Fruit fly (Drosophila melanogaster) Kc167 (cell line): ENCODE results near the gene CG9570.
"Not testable (repeated sequence)": the region's sequence is repeated elsewhere in the genome, so short reads cannot be mapped to it uniquely, and the experiment has no call there.

Experiments used
- Myc ChIP-seq: fragments of >200 bp; optimal IDR thresholded peaks from 2 replicates; lab custom pipeline; 2017; ENCODE audit warnings: missing external identifiers
- Sin3A ChIP-seq: fragments of >200 bp; optimal IDR thresholded peaks from 2 replicates; lab custom pipeline; 2018; ENCODE audit warnings: missing external identifiers
- h ChIP-seq: fragments of >200 bp; optimal IDR thresholded peaks from 3 replicates; lab custom pipeline; 2018; ENCODE audit warnings: missing external identifiers
- insv ChIP-seq: fragments of >200 bp; optimal IDR thresholded peaks from 3 replicates; lab custom pipeline; 2018; ENCODE audit warnings: missing external identifiers
- psq ChIP-seq: fragments of >200 bp; optimal IDR thresholded peaks from 2 replicates; lab custom pipeline; 2017; ENCODE audit warnings: missing external identifiers
- ttk ChIP-seq: sonication (Bioruptor generic); optimal IDR thresholded peaks from 2 replicates; lab custom pipeline; 2017; ENCODE audit warnings: missing external identifiers

CG9570 gene

DNA sequence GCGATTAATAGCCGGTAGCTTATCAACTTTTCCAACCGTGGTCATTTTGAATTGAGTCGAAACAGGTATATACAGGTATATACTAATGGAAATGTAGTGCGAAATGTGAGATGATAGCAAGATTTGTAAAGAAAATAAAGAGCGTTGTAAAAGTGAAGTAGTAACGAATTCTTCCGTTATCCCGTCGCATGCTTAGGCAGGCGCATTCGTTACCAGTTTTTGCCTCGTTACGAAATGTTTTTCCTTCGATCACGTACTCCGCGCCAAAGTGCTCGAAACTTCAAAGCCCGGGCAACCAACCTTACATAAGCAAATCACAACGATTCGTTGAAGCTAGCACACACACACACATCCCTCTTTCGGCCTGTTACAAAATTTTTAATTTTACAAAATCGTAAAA is at the start of gene CG9570:
TSS of gene CG9570 (plus strand) at position 301 of the 400 bp plus-strand sequence.
- no peak for TF ChIP-seq h (lab: Kevin White, UChicago)
- no peak for TF ChIP-seq Myc (lab: Kevin White, UChicago)
- TF ChIP-seq Sin3A (lab: Kevin White, UChicago), result no peak
- no peak for TF ChIP-seq insv (lab: Kevin White, UChicago)
- TF ChIP-seq psq, result no peak

DNA sequence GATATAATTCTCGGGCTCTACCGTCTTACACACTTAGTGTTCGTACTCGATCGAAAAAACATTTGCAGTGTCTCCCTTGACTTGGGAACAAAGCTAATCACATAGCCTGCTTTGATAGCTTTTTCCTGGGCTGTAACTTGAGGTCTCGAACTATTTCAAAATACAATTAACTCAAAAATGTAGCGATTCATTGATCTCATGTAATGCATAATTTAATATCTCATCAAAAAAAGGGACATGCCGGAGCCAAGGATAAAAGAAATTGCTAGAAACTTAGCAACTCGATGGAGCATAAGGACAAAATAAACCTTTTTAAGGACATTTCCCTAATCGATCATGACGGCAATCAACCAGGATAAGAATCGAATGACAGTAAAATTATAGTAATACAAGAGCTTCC is 49.1 kb upstream of the CG9570 start, which contains the start of gene lky:
TSS of gene lky (minus strand) at position 101 of the 400 bp plus-strand sequence.
- TF ChIP-seq psq, result no peak
- TF ChIP-seq insv (lab: Kevin White, UChicago), result no peak
- no peak for TF ChIP-seq ttk
- no peak for TF ChIP-seq Sin3A (lab: Kevin White, UChicago)
- no peak for TF ChIP-seq h (lab: Kevin White, UChicago)
- no peak for TF ChIP-seq Myc (lab: Kevin White, UChicago)

DNA sequence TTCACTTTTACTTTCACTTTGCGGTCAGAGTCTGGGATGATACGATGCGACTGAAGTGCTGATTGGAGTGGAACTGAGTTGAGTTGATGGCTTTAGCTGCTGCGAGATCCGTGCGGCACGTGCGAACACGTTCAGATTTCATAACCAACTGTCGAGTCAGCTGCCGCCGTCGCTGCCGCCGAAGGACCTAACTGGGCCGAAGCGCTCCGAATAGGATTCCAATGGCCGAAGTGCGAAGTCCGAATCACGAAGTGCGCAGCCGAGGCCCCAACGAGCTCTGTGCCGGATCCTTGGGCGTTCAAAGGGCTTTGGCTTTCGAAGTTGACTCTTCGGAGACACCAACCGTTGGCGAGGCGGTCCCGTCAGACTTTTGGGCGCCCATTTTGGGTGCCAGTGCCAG is 11.5 kb downstream of the CG9570 start, which contains the start of gene Dop2R:
TSS of gene Dop2R (minus strand) at position 131 of the 400 bp plus-strand sequence.
- TF ChIP-seq insv (lab: Kevin White, UChicago) (no peak), Sin3A (lab: Kevin White, UChicago) (no peak), Myc (lab: Kevin White, UChicago) (no peak), ttk (no peak), psq (no peak), h (lab: Kevin White, UChicago) (no peak)

DNA sequence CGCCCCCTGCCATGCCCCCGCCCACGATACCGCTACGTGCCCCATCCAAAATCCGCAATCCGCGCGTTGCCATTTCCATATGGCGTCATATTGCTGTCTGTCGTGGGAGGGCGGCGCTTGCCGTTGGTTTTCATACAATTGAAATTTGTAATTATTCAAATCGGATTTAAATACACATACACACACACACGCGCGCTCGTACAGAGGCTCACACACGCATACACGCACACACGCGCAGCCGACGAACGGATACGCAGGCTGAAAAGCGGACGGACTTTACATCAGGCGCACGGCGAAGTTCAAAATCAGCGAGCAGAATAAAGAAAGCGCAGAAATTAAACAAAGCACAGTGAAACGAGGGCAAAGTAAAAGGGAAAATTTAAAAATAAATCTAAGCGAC is 15.9 kb downstream of the CG9570 start:
- TF ChIP-seq ttk (no peak), insv (lab: Kevin White, UChicago) (no peak), h (lab: Kevin White, UChicago) (no peak), psq (no peak), Myc (lab: Kevin White, UChicago) (no peak), Sin3A (lab: Kevin White, UChicago) (no peak)

DNA sequence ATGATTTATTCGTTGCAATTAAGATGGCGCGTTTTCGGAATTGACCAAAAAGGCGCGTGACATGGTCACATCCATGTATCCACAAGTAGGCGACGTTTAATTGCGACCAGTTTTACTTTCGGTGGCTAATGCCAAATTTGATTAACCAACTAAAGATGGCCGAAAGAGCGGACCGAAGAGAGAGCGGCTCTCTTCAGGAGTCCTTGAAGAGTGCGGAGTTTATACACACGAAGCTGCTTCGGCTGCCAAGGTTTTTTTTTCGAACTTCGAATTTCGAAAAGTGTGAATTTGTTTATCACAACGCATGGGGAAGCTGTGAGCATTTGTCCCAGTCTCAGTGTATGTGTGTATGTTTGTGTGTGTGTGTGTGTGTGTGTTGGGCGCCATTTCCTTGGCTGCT is 32.7 kb downstream of the CG9570 start:
- TF ChIP-seq insv (lab: Kevin White, UChicago), result no peak
- no peak for TF ChIP-seq Myc (lab: Kevin White, UChicago)
- no peak for TF ChIP-seq Sin3A (lab: Kevin White, UChicago)
- no peak for TF ChIP-seq ttk

DNA sequence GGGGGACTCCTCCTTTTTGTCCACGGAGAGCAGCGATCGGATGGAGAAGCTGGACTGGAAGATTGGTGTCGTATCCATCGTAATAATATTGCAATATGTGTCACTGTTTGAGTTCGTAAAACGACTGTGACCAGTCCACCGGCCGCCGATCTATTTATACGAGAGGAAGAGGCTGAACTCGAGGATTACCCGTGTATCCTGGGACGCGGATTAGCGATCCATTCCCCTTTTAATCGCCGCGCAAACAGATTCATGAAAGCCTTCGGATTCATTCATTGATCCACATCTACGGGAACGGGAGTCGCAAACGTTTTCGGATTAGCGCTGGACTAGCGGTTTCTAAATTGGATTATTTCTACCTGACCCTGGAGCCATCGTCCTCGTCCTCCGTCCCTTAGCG is 41.2 kb downstream of the CG9570 start, which contains the start of gene fd19B:
TSS of gene fd19B (minus strand) at position 101 of the 400 bp plus-strand sequence.
- TF ChIP-seq h (lab: Kevin White, UChicago), result no peak
- no peak for TF ChIP-seq psq
- TF ChIP-seq Sin3A (lab: Kevin White, UChicago), result no peak

DNA sequence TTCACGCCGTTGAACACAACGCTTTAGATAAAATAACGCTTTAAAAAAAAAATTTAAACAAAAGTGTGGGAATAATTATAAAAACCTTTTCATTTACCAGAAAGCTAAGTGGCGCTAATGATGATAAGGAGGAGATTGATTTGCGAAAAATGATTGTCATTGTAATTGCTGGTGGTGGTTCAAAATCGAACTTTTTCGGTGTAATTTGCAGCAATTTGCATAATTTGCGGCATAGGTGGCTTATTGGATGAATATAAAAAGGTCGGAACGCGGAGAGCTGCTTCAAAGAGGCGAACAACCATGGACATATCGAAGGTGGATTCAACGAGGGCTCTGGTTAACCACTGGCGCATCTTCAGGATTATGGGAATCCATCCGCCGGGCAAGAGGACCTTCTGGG is 43.0 kb downstream of the CG9570 start, which contains the start of gene Or19b:
TSS of gene Or19b (plus strand) at position 301 of the 400 bp plus-strand sequence.
- TF ChIP-seq h (lab: Kevin White, UChicago); ttk; Myc (lab: Kevin White, UChicago): not testable (repeated sequence)

DNA sequence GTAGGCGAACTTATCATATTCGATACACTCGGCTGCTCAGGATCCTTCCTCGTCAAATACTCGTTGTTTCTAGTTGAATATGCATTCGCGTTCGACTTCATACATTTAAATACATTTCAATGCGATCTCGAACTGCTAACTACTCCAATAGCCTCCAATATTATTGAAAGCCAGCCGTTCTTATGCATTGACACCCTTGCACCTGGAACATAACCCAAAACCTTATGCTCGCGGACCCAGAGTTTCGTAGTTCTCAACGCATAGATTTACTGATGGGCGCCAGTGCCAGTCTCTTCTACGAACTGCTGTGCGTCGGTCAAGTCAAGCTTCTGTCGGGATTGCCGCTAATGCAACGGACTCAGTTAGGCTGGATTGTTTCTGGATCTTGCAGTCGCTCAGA is 45.3 kb downstream of the CG9570 start, which contains the start of gene CG42581:
TSS of gene CG42581 (minus strand) at position 101 of the 400 bp plus-strand sequence.
- TF ChIP-seq ttk; psq; Sin3A (lab: Kevin White, UChicago): not testable (repeated sequence)
